Worm (Caenorhabditis elegans) whole organism, early embryonic: ENCODE measurements around the gene Y47D3A.13.

Experiments used
- B0310.2 ChIP-seq: sonication (generic microtip); optimal IDR thresholded peaks from 2 replicates; lab custom pipeline; 2016; ENCODE audit warnings: mild to moderate bottlenecking, missing genetic modification characterization, missing compliant biosample characterization
- F13C5.2 ChIP-seq: sonication (generic microtip); optimal IDR thresholded peaks from 2 replicates; lab custom pipeline; 2017; ENCODE audit warnings: mild to moderate bottlenecking, missing genetic modification characterization, inconsistent platforms, missing compliant biosample characterization
- aly-1 ChIP-seq: sonication (generic microtip); optimal IDR thresholded peaks from 2 replicates; lab custom pipeline; 2016; ENCODE audit warnings: missing genetic modification characterization, missing compliant biosample characterization
- ama-1 ChIP-seq: fragments of 150-350 bp; optimal IDR thresholded peaks from 2 replicates; lab custom pipeline; 2014
- ceh-13 ChIP-seq: fragments of 200-800 bp; sonication (Bioruptor generic); optimal IDR thresholded peaks from 2 replicates; lab custom pipeline; 2018; ENCODE audit warnings: mild to moderate bottlenecking, missing genetic modification characterization, missing compliant biosample characterization
- ceh-36 ChIP-seq: sonication (generic microtip); optimal IDR thresholded peaks from 2 replicates; lab custom pipeline; 2016; ENCODE audit warnings: missing genetic modification characterization, inconsistent platforms, missing compliant biosample characterization
- ets-7 ChIP-seq: sonication (generic microtip); optimal IDR thresholded peaks from 2 replicates; lab custom pipeline; 2016; ENCODE audit warnings: missing genotype, missing genetic modification characterization, missing compliant biosample characterization
- flt-1 ChIP-seq: fragments of 200-800 bp; sonication (Bioruptor generic); IDR thresholded peaks from 2 replicates; pipeline ENCODE4 v1.3.6; 2022; ENCODE audit warnings: missing genetic modification characterization, missing compliant biosample characterization
- hmbx-1 ChIP-seq: sonication (generic microtip); optimal IDR thresholded peaks from 2 replicates; lab custom pipeline; 2016; ENCODE audit warnings: mild to moderate bottlenecking, missing genetic modification characterization, missing compliant biosample characterization
- hmg-4 ChIP-seq: fragments of 200-800 bp; sonication (Bioruptor generic); optimal IDR thresholded peaks from 2 replicates; lab custom pipeline; 2018; ENCODE audit warnings: mild to moderate bottlenecking, missing genetic modification characterization, missing compliant biosample characterization
- hnd-1 ChIP-seq: sonication (generic microtip); optimal IDR thresholded peaks from 2 replicates; lab custom pipeline; 2016; ENCODE audit warnings: missing genetic modification characterization, missing compliant biosample characterization
- pes-1 ChIP-seq: fragments of 200-800 bp; sonication (Bioruptor generic); IDR thresholded peaks from 2 replicates; pipeline ENCODE4 v1.3.6; 2022; ENCODE audit warnings: missing genetic modification reagents, missing genetic modification characterization, missing compliant biosample characterization
- scrt-1 ChIP-seq: fragments of 200-800 bp; sonication (Bioruptor generic); IDR thresholded peaks from 2 replicates; pipeline ENCODE4 v1.3.6; 2022; ENCODE audit warnings: missing genetic modification characterization, missing compliant biosample characterization
- sea-1 ChIP-seq: fragments of 200-800 bp; sonication (Bioruptor generic); conservative IDR thresholded peaks from 2 replicates; pipeline ENCODE4 v1.3.6; 2022; ENCODE audit warnings: missing genetic modification characterization, missing compliant biosample characterization
- tbx-11 ChIP-seq: fragments of 200-800 bp; sonication (Bioruptor generic); IDR thresholded peaks from 2 replicates; pipeline ENCODE4 v1.3.6; 2022; ENCODE audit warnings: missing genetic modification characterization, missing compliant biosample characterization
- tbx-37 ChIP-seq: fragments of 200-800 bp; sonication (Bioruptor generic); conservative IDR thresholded peaks from 2 replicates; pipeline ENCODE4 v1.3.6; 2022; ENCODE audit warnings: missing genetic modification reagents, missing genetic modification characterization, missing compliant biosample characterization
- tra-4 ChIP-seq: sonication (generic microtip); optimal IDR thresholded peaks from 2 replicates; lab custom pipeline; 2017; ENCODE audit warnings: missing genetic modification characterization, missing compliant biosample characterization

Y47D3A.13 gene

DNA sequence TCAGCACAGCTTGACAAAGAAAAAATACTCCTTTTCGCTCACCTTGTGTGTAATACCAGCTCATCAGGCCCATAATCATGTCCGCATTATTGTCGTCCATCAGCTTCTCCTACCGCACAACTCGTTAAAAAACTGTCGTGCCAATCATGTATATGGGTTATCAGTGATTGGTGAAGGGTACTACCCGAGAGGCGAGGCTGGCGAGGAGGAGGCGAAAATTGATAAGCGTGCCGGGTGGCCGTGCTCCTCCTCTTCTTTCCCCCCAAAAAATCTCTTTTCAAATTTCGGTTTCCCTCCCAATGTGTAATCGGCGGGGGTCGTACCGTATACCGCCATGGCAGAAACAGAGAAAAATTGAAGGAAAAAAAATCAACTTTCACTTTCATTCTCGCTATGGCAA lies 35.8 kb downstream of the Y47D3A.13 start:
- TF ChIP-seq tbx-11 (GFP tag; lab: Robert Waterston, UW) (no peak), ets-7 (tag; lab: Kevin White, UChicago) (no peak)

DNA sequence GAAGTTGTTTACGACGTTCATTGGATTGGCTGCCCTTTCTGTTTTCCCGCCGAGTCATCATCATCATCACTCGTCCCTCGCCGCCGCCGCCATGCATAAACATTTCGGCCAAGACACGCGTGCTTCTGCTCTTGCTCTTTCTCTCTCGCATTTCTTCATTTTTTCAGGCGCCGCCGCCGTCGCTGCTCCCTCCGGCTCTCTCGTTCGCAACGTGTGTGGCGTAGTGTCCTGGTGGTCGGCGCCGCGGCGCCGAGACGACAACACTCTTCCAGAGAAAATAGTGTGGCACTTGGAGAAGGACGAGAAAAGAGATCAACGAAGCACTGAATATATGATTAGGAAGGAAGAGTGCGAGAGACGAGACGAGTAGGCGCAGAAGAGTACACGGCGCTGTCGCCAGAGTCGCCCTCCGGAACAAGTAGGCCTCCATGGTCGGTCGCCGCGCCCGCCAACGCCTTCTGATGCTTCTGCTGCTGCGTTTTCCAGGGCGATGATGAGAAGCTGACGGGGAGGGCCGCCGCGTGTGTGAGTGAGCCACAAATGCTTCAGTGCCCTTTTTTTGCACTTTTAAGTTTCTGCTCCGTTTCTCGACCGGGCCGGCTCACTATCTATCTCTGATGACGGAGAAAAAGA lies 38.3 kb downstream of the Y47D3A.13 start:
- TF ChIP-seq pes-1 (GFP tag; lab: Robert Waterston, UW) (no peak), flt-1 (no peak), ama-1 (lab: Kevin White, UChicago) (no peak), hmg-4 (GFP tag; lab: Kevin White, UChicago) (no peak), tbx-37 (GFP tag; lab: Robert Waterston, UW) (no peak), scrt-1 (no peak), F13C5.2 (tag; lab: Kevin White, UChicago) (no peak), hmbx-1 (tag; lab: Kevin White, UChicago) (no peak), sea-1 (GFP tag; lab: Robert Waterston, UW) (no peak), tbx-11 (GFP tag; lab: Robert Waterston, UW) (no peak), aly-1 (tag; lab: Kevin White, UChicago) (no peak), B0310.2 (tag; lab: Kevin White, UChicago) (no peak), ets-7 (tag; lab: Kevin White, UChicago) (no peak), ceh-13 (GFP tag; lab: Kevin White, UChicago) (no peak), tra-4 (no peak), hnd-1 (tag; lab: Kevin White, UChicago) (no peak), ceh-36 (tag; lab: Kevin White, UChicago) (no peak)

DNA sequence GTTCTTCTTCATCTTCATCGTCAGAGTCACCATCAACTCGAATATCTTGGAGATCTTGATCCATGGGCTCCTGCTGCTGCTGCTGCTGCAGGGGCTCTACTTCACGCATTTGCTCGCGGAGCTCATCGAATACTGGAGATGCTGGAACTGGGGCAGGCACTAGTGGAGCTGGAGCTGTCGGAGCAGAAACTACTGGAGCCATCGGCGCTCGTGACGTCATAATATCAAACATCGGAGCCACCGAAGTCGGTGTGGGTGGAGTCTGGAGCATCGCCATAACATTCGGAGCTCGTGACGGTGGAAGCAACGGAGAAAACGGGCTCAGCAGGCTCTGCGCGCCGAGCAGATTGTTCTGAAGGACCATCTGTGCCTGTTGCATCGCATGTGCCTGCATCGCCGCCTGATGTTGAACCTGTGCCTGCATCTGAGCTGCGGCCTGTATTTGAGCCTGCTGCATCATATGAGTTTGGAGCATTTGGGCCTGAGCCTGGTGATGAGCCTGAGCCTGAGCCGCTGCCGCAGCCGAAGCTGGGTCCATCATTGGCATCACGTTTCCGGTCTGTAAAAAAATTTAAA lies 48.2 kb downstream of the Y47D3A.13 start:
- TF ChIP-seq hmbx-1 (tag; lab: Kevin White, UChicago) (no peak), sea-1 (GFP tag; lab: Robert Waterston, UW) (no peak), ceh-36 (tag; lab: Kevin White, UChicago) (no peak), tra-4 (no peak), ceh-13 (GFP tag; lab: Kevin White, UChicago) (no peak), hmg-4 (GFP tag; lab: Kevin White, UChicago) (no peak), ets-7 (tag; lab: Kevin White, UChicago) (no peak), flt-1 (no peak), F13C5.2 (tag; lab: Kevin White, UChicago) (no peak)
